Worm (Caenorhabditis elegans): ENCODE measurements around the gene mrps-9.
A peak's percentile ranks its signal among the peaks of the same experiment; 100 is the strongest.

Gene mrps-9

ce11 chrIII:8293260-8293659 lies 27.4 kb downstream of the mrps-9 start:
- peak; percentile 56 for TF ChIP-seq fos-1 (tag; optimal IDR thresholded peaks at IDR 0.05)
- TF ChIP-seq sma-3 (GFP tag; optimal IDR thresholded peaks at IDR 0.05), result no peak

ce11 chrIII:8298216-8298920 lies 32.5 kb downstream of the mrps-9 start:
- no peak for TF ChIP-seq elt-1 (tag; optimal IDR thresholded peaks at IDR 0.05)
- TF ChIP-seq nhr-12 (tag; optimal IDR thresholded peaks at IDR 0.05), result no peak
- peak; percentile 24 for TF ChIP-seq fos-1 (tag; optimal IDR thresholded peaks at IDR 0.05)
- no peak for TF ChIP-seq lin-11 (tag; optimal IDR thresholded peaks at IDR 0.05)

DNA sequence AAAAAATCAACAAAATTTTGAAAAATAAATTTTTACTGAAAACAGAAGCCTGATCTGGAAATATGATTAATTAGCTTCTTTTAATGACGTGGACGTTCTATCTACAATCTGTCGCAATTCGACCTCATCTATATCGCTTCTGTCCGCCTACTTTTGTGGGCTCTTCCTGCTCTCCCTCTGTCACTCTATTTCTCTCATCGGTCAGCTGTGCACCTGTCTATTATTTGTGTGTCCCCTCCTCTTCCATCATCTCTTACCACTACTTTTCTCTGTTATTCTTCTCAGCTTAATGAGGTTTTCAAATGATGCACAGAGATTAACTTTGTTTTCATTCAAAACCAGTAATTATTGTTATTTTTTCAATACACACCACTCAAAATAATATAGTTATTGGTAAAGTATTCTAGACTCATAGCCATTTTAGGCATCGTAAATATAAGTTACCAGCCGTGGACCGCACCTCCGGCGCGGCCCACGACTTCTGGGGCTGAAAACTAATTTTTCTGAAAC lies 33.3 kb downstream of the mrps-9 start:
- TF ChIP-seq lin-11 (tag; optimal IDR thresholded peaks at IDR 0.05) (no peak), sem-4 (tag; optimal IDR thresholded peaks at IDR 0.05) (no peak), mab-5 (tag; optimal IDR thresholded peaks at IDR 0.05) (no peak), ceh-16 (tag; optimal IDR thresholded peaks at IDR 0.05) (no peak), unc-55 (GFP tag; optimal IDR thresholded peaks at IDR 0.05) (no peak), Y55F3AM.14 (GFP tag; optimal IDR thresholded peaks at IDR 0.05) (no peak), fos-1 (tag; optimal IDR thresholded peaks at IDR 0.05) (no peak), nhr-25 (tag; optimal IDR thresholded peaks at IDR 0.05) (no peak), lin-39 (tag; optimal IDR thresholded peaks at IDR 0.05) (no peak), nhr-11 (tag; optimal IDR thresholded peaks at IDR 0.05) (no peak), peb-1 (tag; optimal IDR thresholded peaks at IDR 0.05) (no peak), mdl-1 (tag; optimal IDR thresholded peaks at IDR 0.05) (no peak), nhr-77 (tag; optimal IDR thresholded peaks at IDR 0.05) (no peak), alr-1 (tag; optimal IDR thresholded peaks at IDR 0.05) (no peak), egl-27 (tag; optimal IDR thresholded peaks at IDR 0.05) (no peak)

DNA sequence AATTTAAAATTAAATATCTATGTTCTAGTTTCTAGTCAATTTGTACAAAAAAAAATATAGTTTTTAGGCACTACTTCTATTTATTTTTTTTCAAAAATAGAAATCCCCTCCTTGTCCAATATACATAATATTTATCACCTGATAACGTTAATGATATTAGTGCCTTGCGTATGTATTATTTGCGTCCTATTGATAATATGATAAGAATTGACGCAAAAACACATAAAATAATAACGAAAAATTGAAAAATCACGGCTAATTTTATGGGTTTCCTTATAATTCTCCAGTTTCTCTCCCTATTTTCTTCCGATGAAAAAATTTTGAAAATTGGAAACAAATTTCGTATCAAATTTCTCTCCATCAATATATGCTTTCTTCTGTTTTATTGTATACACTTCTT lies 33.9 kb downstream of the mrps-9 start:
- TF ChIP-seq ceh-82 (tag; optimal IDR thresholded peaks at IDR 0.05) (no peak), mbf-1 (tag; optimal IDR thresholded peaks at IDR 0.05) (no peak), fos-1 (tag; optimal IDR thresholded peaks at IDR 0.05) (peak; percentile 59)

- TF ChIP-seq C34F6.9 (tag; optimal IDR thresholded peaks at IDR 0.05), result no peak
These were observed 35.1 kb downstream of the mrps-9 start for ce11 chrIII:8300860-8301396.

- TF ChIP-seq sem-4 (tag; optimal IDR thresholded peaks at IDR 0.05), result no peak
These were observed 37.6 kb downstream of the mrps-9 start for ce11 chrIII:8303440-8303839.

DNA sequence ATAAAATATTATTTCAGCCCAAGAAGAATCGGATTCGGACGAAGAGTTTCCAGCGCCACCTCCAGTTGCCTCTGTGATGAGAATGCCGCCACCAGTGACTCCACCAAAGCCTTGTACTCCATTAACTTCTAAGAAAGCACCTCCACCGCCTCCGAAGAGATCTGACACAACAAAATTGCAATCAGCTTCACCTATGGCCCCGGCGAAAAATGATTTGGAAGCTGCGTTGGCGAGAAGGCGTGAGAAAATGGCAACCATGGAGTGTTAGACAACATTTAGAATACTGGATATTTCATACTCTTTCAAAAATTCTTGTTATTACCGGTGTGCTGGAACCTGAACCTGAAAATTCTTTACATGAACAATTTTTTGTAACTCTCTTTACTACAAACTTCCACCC lies 39.4 kb downstream of the mrps-9 start:
- TF ChIP-seq peb-1 (tag; optimal IDR thresholded peaks at IDR 0.05), result no peak
- no peak for TF ChIP-seq elt-1 (tag; optimal IDR thresholded peaks at IDR 0.05)
- no peak for TF ChIP-seq lsy-2 (tag; optimal IDR thresholded peaks at IDR 0.05)
- no peak for TF ChIP-seq C34F6.9 (tag; optimal IDR thresholded peaks at IDR 0.05)
- TF ChIP-seq sma-9 (GFP tag; optimal IDR thresholded peaks at IDR 0.05), result no peak
- no peak for TF ChIP-seq sma-9 (tag; optimal IDR thresholded peaks at IDR 0.05)
- TF ChIP-seq nhr-10 (tag; optimal IDR thresholded peaks at IDR 0.05), result no peak
- no peak for TF ChIP-seq ZK546.5 (tag; optimal IDR thresholded peaks at IDR 0.05)
- no peak for TF ChIP-seq gmeb-1 (tag; optimal IDR thresholded peaks at IDR 0.05)
- TF ChIP-seq ztf-11 (tag; optimal IDR thresholded peaks at IDR 0.05), result no peak

DNA sequence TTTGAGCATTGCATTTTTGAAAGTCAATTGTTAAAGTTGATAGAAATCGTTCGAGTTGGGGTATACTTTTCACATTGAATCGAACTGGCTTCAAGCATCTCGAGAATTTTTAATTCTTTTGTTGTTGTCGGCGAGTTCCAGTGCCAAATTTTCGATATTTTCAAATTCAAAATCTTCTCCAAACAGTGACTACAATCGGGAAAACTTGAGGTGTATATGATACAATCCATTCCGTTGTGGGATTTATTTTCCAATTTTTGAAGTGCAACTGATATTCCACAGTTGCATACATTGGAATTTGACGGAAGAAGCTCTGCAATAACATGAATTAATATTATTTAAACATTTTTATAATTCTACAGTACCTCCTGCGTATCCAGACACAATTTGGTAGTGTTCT lies 40.0 kb downstream of the mrps-9 start:
- TF ChIP-seq sem-4 (tag; optimal IDR thresholded peaks at IDR 0.05) (no peak), nhr-129 (tag; optimal IDR thresholded peaks at IDR 0.05) (no peak), nhr-77 (tag; optimal IDR thresholded peaks at IDR 0.05) (no peak), ztf-4 (tag; optimal IDR thresholded peaks at IDR 0.05) (no peak), lin-11 (tag; optimal IDR thresholded peaks at IDR 0.05) (no peak), blmp-1 (tag; optimal IDR thresholded peaks at IDR 0.05; ENCODE audit: insufficient read depth) (no peak), elt-1 (tag; optimal IDR thresholded peaks at IDR 0.05) (no peak), lsy-2 (tag; optimal IDR thresholded peaks at IDR 0.05) (no peak), unc-39 (tag; optimal IDR thresholded peaks at IDR 0.05) (no peak), ztf-11 (tag; optimal IDR thresholded peaks at IDR 0.05) (no peak), dmd-4 (tag; optimal IDR thresholded peaks at IDR 0.05) (no peak), mbf-1 (tag; optimal IDR thresholded peaks at IDR 0.05) (no peak), sma-3 (GFP tag; optimal IDR thresholded peaks at IDR 0.05) (no peak)
